Worm (Caenorhabditis elegans): ENCODE measurements around the gene cri-2.

DNA sequence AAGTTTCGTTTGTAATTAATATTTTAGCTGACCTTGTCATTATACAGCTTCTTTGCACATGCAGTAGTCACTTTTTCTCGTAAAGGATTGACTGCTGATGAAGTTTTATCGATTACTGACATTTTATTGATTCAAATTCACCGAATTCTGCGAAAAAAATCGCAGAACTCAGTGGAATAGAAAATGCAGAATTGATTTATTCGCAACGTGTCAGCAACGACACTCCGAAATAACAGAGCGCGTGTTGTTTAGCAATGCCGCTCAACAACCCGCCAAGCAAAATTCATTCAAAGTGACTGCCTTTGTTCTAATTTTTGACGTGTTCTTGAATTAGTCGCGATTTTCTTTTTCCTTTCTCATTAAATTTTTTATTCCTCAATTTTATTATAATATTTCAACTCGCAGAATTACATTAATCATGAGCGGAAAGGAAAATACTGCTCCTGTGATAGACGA is 19.5 kb downstream of the cri-2 start, which contains the start of the genes cogc-6 and air-1:
- TF ChIP-seq D2030.7 (GFP tag; IDR thresholded peaks at IDR 0.05) (no peak), F22D6.2 (tag; optimal IDR thresholded peaks at IDR 0.05) (no peak), snpc-1.1 (tag; optimal IDR thresholded peaks at IDR 0.05; ENCODE audit: insufficient read depth) (no peak), hmg-1.2 (GFP tag; IDR thresholded peaks at IDR 0.05) (no peak), F52B5.7 (tag; optimal IDR thresholded peaks at IDR 0.05) (no peak), pha-4 (tag; optimal IDR thresholded peaks at IDR 0.05) (no peak), hlh-12 (tag; optimal IDR thresholded peaks at IDR 0.05) (no peak), F37B4.10 (GFP tag; IDR thresholded peaks at IDR 0.05) (no peak), B0261.1 (tag; optimal IDR thresholded peaks at IDR 0.05) (no peak), F55B11.4 (tag; optimal IDR thresholded peaks at IDR 0.05; ENCODE audit: borderline replicate concordance, insufficient read depth) (no peak), ceh-100 (GFP tag; IDR thresholded peaks at IDR 0.05) (no peak), ztf-3 (GFP tag; optimal IDR thresholded peaks at IDR 0.05) (no peak), ceh-58 (GFP tag; IDR thresholded peaks at IDR 0.05) (no peak)

Measured in whole organism, young adult.